Fruit fly (Drosophila melanogaster): ENCODE measurements around the gene CG32645.
A peak's percentile ranks its signal among the peaks of the same experiment; 100 is the strongest.

Gene CG32645

dm6 chrX:13138887-13139286, at the start of gene CG32645:
Gene CG32645 (plus strand): TSS chrX:13139199.
- TF ChIP-seq pan (optimal IDR thresholded peaks at IDR 0.05) (no peak), Dll (optimal IDR thresholded peaks at IDR 0.05) (peak; percentile 11), psq (optimal IDR thresholded peaks at IDR 0.05) (no peak), EcR (GFP tag; optimal IDR thresholded peaks at IDR 0.05) (no peak), usp (GFP tag; optimal IDR thresholded peaks at IDR 0.05) (no peak)

dm6 chrX:13089375-13089774, 49.6 kb upstream of the CG32645 start:
- TF ChIP-seq psq (optimal IDR thresholded peaks at IDR 0.05) (no peak), usp (GFP tag; optimal IDR thresholded peaks at IDR 0.05) (no peak), pan (optimal IDR thresholded peaks at IDR 0.05) (no peak), CG8478 (optimal IDR thresholded peaks at IDR 0.05) (no peak), Dll (optimal IDR thresholded peaks at IDR 0.05) (no peak), EcR (GFP tag; optimal IDR thresholded peaks at IDR 0.05) (no peak)

dm6 chrX:13089920-13090655, 48.9 kb upstream of the CG32645 start, which contains the start of gene hep:
Gene hep (minus strand): TSS chrX:13090434.
- TF ChIP-seq CG8478 (optimal IDR thresholded peaks at IDR 0.05) (peak; percentile 66), Dll (optimal IDR thresholded peaks at IDR 0.05) (peak; percentile 45), EcR (GFP tag; optimal IDR thresholded peaks at IDR 0.05) (no peak), usp (GFP tag; optimal IDR thresholded peaks at IDR 0.05) (no peak)

dm6 chrX:13090656-13091261, 48.2 kb upstream of the CG32645 start, which contains the start of gene lic:
Gene lic (plus strand): TSS chrX:13091145.
- TF ChIP-seq EcR (GFP tag; optimal IDR thresholded peaks at IDR 0.05): no peak
- no peak for TF ChIP-seq CG8478 (optimal IDR thresholded peaks at IDR 0.05)
- no peak for TF ChIP-seq usp (GFP tag; optimal IDR thresholded peaks at IDR 0.05)
- TF ChIP-seq pan (optimal IDR thresholded peaks at IDR 0.05): no peak
- no peak for TF ChIP-seq psq (optimal IDR thresholded peaks at IDR 0.05)
- TF ChIP-seq Dll (optimal IDR thresholded peaks at IDR 0.05): no peak

- TF ChIP-seq usp (GFP tag; optimal IDR thresholded peaks at IDR 0.05) (no peak), CG8478 (optimal IDR thresholded peaks at IDR 0.05) (no peak), pan (optimal IDR thresholded peaks at IDR 0.05) (no peak), Dll (optimal IDR thresholded peaks at IDR 0.05) (no peak), EcR (GFP tag; optimal IDR thresholded peaks at IDR 0.05) (no peak), psq (optimal IDR thresholded peaks at IDR 0.05) (no peak)
These were observed 47.1 kb upstream of the CG32645 start for dm6 chrX:13091859-13092258.

- TF ChIP-seq CG8478 (optimal IDR thresholded peaks at IDR 0.05) (no peak), usp (GFP tag; optimal IDR thresholded peaks at IDR 0.05) (no peak), Dll (optimal IDR thresholded peaks at IDR 0.05) (no peak), pan (optimal IDR thresholded peaks at IDR 0.05) (no peak), psq (optimal IDR thresholded peaks at IDR 0.05) (no peak), EcR (GFP tag; optimal IDR thresholded peaks at IDR 0.05) (no peak)
These were observed 44.8 kb upstream of the CG32645 start, which contains the start of gene CG2200 for dm6 chrX:13094085-13094764. Gene CG2200 (plus strand): TSS chrX:13094299.

- no peak for TF ChIP-seq psq (optimal IDR thresholded peaks at IDR 0.05)
These were observed 39.1 kb upstream of the CG32645 start for dm6 chrX:13099919-13100318.

- TF ChIP-seq pan (optimal IDR thresholded peaks at IDR 0.05) (no peak), EcR (GFP tag; optimal IDR thresholded peaks at IDR 0.05) (no peak), psq (optimal IDR thresholded peaks at IDR 0.05) (no peak), CG8478 (optimal IDR thresholded peaks at IDR 0.05) (no peak), usp (GFP tag; optimal IDR thresholded peaks at IDR 0.05) (no peak), Dll (optimal IDR thresholded peaks at IDR 0.05) (no peak)
These were observed 37.2 kb upstream of the CG32645 start for dm6 chrX:13101817-13102216.

- TF ChIP-seq pan (optimal IDR thresholded peaks at IDR 0.05) (no peak), EcR (GFP tag; optimal IDR thresholded peaks at IDR 0.05) (no peak)
These were observed 34.4 kb upstream of the CG32645 start for dm6 chrX:13104571-13104970.

dm6 chrX:13105220-13105619, 33.8 kb upstream of the CG32645 start:
- TF ChIP-seq usp (GFP tag; optimal IDR thresholded peaks at IDR 0.05) (no peak), psq (optimal IDR thresholded peaks at IDR 0.05) (no peak), pan (optimal IDR thresholded peaks at IDR 0.05) (no peak), EcR (GFP tag; optimal IDR thresholded peaks at IDR 0.05) (no peak), CG8478 (optimal IDR thresholded peaks at IDR 0.05) (no peak), Dll (optimal IDR thresholded peaks at IDR 0.05) (no peak)

- TF ChIP-seq pan (optimal IDR thresholded peaks at IDR 0.05) (no peak), usp (GFP tag; optimal IDR thresholded peaks at IDR 0.05) (no peak), Dll (optimal IDR thresholded peaks at IDR 0.05) (no peak), EcR (GFP tag; optimal IDR thresholded peaks at IDR 0.05) (no peak), CG8478 (optimal IDR thresholded peaks at IDR 0.05) (no peak), psq (optimal IDR thresholded peaks at IDR 0.05) (no peak)
These were observed 30.7 kb upstream of the CG32645 start, which contains the start of gene Fer3HCH for dm6 chrX:13108144-13108824. Gene Fer3HCH (minus strand): TSS chrX:13108194.

Measured in whole organism.